Worm (Caenorhabditis elegans): ENCODE measurements around the gene ZK856.11.

ZK856.11 gene

DNA sequence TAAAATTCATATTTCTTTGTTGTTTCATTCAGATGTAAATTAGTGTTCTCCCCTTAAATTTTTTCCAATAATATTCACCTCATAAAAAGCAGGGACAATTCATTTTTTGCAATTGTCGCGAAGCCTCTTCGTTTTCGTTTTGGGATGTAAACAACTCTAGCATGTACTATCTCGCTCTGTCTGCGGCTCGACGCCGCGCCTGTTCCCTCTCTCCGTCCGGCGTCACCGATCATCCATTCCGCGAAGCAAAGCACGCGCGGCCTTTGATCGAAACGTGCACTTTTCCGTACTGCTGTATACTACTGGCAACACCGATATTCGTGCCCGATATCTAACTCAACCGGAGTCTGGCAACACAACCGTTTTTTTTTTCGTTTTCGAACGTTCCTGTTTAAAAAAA lies 42.2 kb upstream of the ZK856.11 start:
- no peak for TF ChIP-seq dve-1 (tag; optimal IDR thresholded peaks at IDR 0.05)
- TF ChIP-seq hlh-6 (tag; optimal IDR thresholded peaks at IDR 0.05), result no peak
- no peak for TF ChIP-seq ceh-9 (tag; optimal IDR thresholded peaks at IDR 0.05)
- no peak for TF ChIP-seq syd-9 (tag; optimal IDR thresholded peaks at IDR 0.05)
- no peak for TF ChIP-seq nhr-11 (tag; optimal IDR thresholded peaks at IDR 0.05)
- TF ChIP-seq ceh-2 (tag; optimal IDR thresholded peaks at IDR 0.05), result no peak
- no peak for TF ChIP-seq sox-4 (tag; optimal IDR thresholded peaks at IDR 0.05)
- no peak for TF ChIP-seq rnt-1 (tag; optimal IDR thresholded peaks at IDR 0.05)
- TF ChIP-seq unc-55 (GFP tag; optimal IDR thresholded peaks at IDR 0.05), result no peak
- no peak for TF ChIP-seq F13H6.1 (tag; optimal IDR thresholded peaks at IDR 0.05)
- TF ChIP-seq nfya-1 (tag; optimal IDR thresholded peaks at IDR 0.05), result no peak
- no peak for TF ChIP-seq ahr-1 (tag; optimal IDR thresholded peaks at IDR 0.05)
- TF ChIP-seq nhr-232 (tag; optimal IDR thresholded peaks at IDR 0.05), result no peak
- TF ChIP-seq fax-1 (tag; optimal IDR thresholded peaks at IDR 0.05), result no peak
- no peak for TF ChIP-seq ceh-30 (tag; optimal IDR thresholded peaks at IDR 0.05)

DNA sequence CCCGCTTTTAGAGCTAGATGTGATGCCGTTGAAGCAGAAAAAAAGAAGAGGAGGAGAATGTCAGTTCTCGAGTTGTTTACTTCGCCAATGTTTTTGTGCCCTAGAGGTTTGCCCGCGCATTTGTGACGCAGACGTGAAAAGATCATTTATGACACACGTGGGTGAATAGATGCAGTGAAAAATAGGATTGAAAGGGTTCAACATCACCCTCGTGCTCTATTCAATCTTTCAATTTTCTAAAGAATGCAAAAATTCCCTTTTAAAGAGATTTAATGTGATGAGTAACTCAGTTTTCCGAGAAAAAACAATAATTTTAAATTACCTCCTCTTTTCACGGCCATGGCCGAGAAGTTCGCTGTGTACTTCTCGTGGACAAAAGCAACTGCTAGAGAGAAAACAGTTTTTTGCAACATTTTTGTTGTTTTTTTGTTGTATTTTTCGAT lies 41.7 kb upstream of the ZK856.11 start:
- TF ChIP-seq hlh-30 (tag; optimal IDR thresholded peaks at IDR 0.05; ENCODE audit: insufficient read depth) (peak; percentile 2), unc-42 (tag; optimal IDR thresholded peaks at IDR 0.05) (peak; percentile 17), hlh-8 (tag; optimal IDR thresholded peaks at IDR 0.05) (no peak), lin-11 (tag; optimal IDR thresholded peaks at IDR 0.05) (no peak)

DNA sequence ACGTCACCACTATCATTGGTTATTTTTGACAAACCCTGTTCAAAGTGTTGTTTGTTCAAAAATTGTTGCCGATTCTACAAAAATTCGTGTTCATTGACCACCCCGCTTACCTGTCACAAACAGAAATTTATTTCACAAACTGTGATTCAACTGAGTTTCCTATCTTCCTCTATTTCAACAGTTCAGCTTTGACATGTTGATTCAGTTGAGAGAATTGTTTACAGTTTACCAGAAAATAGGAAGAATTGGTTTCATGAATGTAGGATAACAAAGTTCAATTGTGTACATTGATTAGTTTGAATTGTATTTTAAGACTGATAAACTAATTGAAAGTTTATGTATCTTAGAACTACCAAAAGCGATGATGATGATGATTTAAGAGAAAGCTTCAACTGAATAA lies 40.9 kb upstream of the ZK856.11 start:
- no peak for TF ChIP-seq ceh-2 (tag; optimal IDR thresholded peaks at IDR 0.05)
- no peak for TF ChIP-seq ceh-45 (GFP tag; IDR thresholded peaks at IDR 0.05)
- no peak for TF ChIP-seq elt-2 (tag; optimal IDR thresholded peaks at IDR 0.05)
- TF ChIP-seq unc-3 (GFP tag; conservative IDR thresholded peaks at IDR 0.05), result no peak
- TF ChIP-seq unc-3 (tag; optimal IDR thresholded peaks at IDR 0.05), result no peak
- TF ChIP-seq Y22D7AL.16 (tag; optimal IDR thresholded peaks at IDR 0.05), result no peak
- no peak for TF ChIP-seq ama-1 (optimal IDR thresholded peaks at IDR 0.05)
- no peak for TF ChIP-seq F13H6.1 (tag; optimal IDR thresholded peaks at IDR 0.05)

DNA sequence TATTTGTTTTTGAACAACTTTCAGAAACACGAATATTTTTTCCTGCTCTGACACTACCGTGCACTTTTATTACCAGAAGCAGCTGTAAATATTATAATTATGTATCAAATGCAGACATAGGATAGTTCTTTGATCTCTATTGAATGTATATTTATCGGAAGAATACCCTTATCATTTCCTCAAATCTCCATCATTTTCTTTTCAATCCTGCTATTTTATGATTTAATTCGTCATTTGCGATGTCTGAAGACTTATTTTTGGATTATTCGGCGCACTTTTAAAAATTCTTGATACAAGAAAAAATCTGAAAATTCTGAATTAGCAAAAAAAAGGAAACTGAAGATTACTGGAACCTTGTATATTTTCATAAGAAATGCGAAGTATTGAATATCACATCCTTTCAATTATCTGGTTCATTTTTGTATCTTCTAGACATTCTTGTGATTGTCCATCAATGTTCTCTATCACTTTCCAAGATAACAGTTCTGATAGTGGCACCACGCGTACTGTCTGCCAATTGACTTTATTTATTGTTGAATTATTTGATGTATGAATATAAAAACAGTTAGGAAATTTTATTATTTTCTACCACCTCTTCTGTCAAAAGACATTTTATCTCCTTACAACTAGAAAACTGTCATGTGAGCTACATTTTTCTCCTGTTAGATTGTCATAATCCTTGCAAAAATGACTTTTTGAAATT lies 39.4 kb upstream of the ZK856.11 start:
- TF ChIP-seq ceh-22 (tag; optimal IDR thresholded peaks at IDR 0.05), result no peak
- TF ChIP-seq elt-2 (tag; optimal IDR thresholded peaks at IDR 0.05), result peak; percentile 76

DNA sequence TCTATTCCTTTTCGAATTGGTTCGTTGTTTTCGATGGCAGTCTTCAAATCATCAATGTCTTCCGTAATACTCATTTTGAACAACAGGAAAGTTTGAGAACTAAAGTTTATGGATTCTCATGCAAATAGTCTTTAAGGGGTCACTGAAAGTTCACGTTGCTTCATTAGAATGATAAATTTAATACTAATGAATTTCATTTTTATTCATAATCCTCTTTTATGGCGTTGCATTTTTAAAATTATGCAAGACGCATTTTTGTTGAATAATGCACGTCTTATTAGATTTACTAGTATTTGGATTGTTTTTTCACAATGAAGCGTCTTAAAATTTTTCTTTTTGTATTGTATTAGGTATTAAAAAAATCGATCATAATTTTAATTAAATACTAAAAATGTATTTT lies 38.4 kb upstream of the ZK856.11 start, which contains the start of gene C12D8.9:
Gene C12D8.9 (minus strand): TSS at position 101 of the 400 bp plus-strand sequence.
- no peak for TF ChIP-seq hlh-30 (tag; optimal IDR thresholded peaks at IDR 0.05; ENCODE audit: insufficient read depth)
- no peak for TF ChIP-seq zip-5 (tag; optimal IDR thresholded peaks at IDR 0.05)
- no peak for TF ChIP-seq unc-3 (GFP tag; conservative IDR thresholded peaks at IDR 0.05)
- no peak for TF ChIP-seq unc-3 (tag; optimal IDR thresholded peaks at IDR 0.05)
- no peak for TF ChIP-seq hlh-13 (GFP tag; optimal IDR thresholded peaks at IDR 0.05)
- TF ChIP-seq elt-4 (tag; optimal IDR thresholded peaks at IDR 0.05), result no peak
- TF ChIP-seq ceh-34 (tag; optimal IDR thresholded peaks at IDR 0.05), result no peak
- TF ChIP-seq nhr-232 (tag; optimal IDR thresholded peaks at IDR 0.05), result no peak
- no peak for TF ChIP-seq fkh-10 (GFP tag; optimal IDR thresholded peaks at IDR 0.05)
- no peak for TF ChIP-seq ceh-14 (tag; optimal IDR thresholded peaks at IDR 0.05)
- TF ChIP-seq gmeb-2 (tag; optimal IDR thresholded peaks at IDR 0.05), result no peak
- no peak for TF ChIP-seq unc-86 (tag; optimal IDR thresholded peaks at IDR 0.05)
- no peak for TF ChIP-seq unc-55 (GFP tag; optimal IDR thresholded peaks at IDR 0.05)
- TF ChIP-seq ceh-18 (tag; optimal IDR thresholded peaks at IDR 0.05), result no peak
- TF ChIP-seq elt-2 (tag; optimal IDR thresholded peaks at IDR 0.05), result no peak
- TF ChIP-seq sox-4 (tag; optimal IDR thresholded peaks at IDR 0.05), result no peak
- no peak for TF ChIP-seq T23F11.4 (GFP tag; optimal IDR thresholded peaks at IDR 0.05)
